Fruit fly (Drosophila melanogaster) whole organism, embryonic: ENCODE measurements around the gene CG5687.
A peak's percentile ranks its signal among the peaks of the same experiment; 100 is the strongest.

Source experiments
- Atf6 ChIP-seq: fragments of 200-800 bp; sonication (Bioruptor generic); IDR thresholded peaks from 2 replicates; pipeline ENCODE4 v1.3.6; 2022; ENCODE audit warnings: missing biosample characterization, missing genetic modification characterization
- CG10267 ChIP-seq: fragments of 200-800 bp; sonication (Bioruptor generic); optimal IDR thresholded peaks from 2 replicates; lab custom pipeline; 2018; ENCODE audit warnings: missing biosample characterization, mild to moderate bottlenecking, missing genetic modification characterization, moderate library complexity
- CG11398 ChIP-seq: fragments of 200-800 bp; sonication (Bioruptor generic); optimal IDR thresholded peaks from 2 replicates; lab custom pipeline; 2016; ENCODE audit warnings: missing biosample characterization, missing genetic modification characterization
- CG11696 ChIP-seq: fragments of 200-800 bp; sonication (Bioruptor generic); IDR thresholded peaks from 2 replicates; pipeline ENCODE4 v1.3.6; 2022; ENCODE audit warnings: missing biosample characterization, missing genetic modification characterization
- CG13296 ChIP-seq: fragments of 200-800 bp; sonication (Bioruptor generic); optimal IDR thresholded peaks from 3 replicates; lab custom pipeline; 2018; ENCODE audit warnings: missing biosample characterization, mild to moderate bottlenecking, missing genetic modification characterization
- CG17385 ChIP-seq: fragments of 200-800 bp; sonication (Bioruptor generic); optimal IDR thresholded peaks from 3 replicates; lab custom pipeline; 2018; ENCODE audit warnings: missing biosample characterization, mild to moderate bottlenecking, missing genetic modification characterization
- CG17612 ChIP-seq: fragments of 200-800 bp; sonication (Bioruptor generic); IDR thresholded peaks from 2 replicates; pipeline ENCODE4 v1.3.6; 2022; ENCODE audit warnings: missing biosample characterization, missing genetic modification characterization
- CG30403 ChIP-seq: fragments of 200-800 bp; sonication (Bioruptor generic); optimal IDR thresholded peaks from 3 replicates; lab custom pipeline; 2016; ENCODE audit warnings: missing biosample characterization, missing genetic modification characterization
- CG3065 ChIP-seq: fragments of 200-800 bp; sonication (Bioruptor generic); optimal IDR thresholded peaks from 2 replicates; lab custom pipeline; 2016; ENCODE audit warnings: missing biosample characterization, missing genetic modification characterization
- CG3163 ChIP-seq: fragments of 200-800 bp; sonication (Bioruptor generic); optimal IDR thresholded peaks from 3 replicates; lab custom pipeline; 2016; ENCODE audit warnings: missing biosample characterization, missing genetic modification characterization
- CG4328 ChIP-seq: fragments of 200-800 bp; sonication (Bioruptor generic); optimal IDR thresholded peaks from 3 replicates; lab custom pipeline; 2017; ENCODE audit warnings: missing biosample characterization, missing genetic modification reagents, missing genetic modification characterization
- CG4730 ChIP-seq: fragments of 200-800 bp; sonication (Bioruptor generic); IDR thresholded peaks from 2 replicates; pipeline ENCODE4 v1.3.6; 2022; ENCODE audit warnings: missing biosample characterization, missing genetic modification characterization
- CG5245 ChIP-seq: fragments of 200-800 bp; sonication (Bioruptor generic); optimal IDR thresholded peaks from 3 replicates; lab custom pipeline; 2016; ENCODE audit warnings: missing biosample characterization, missing genetic modification characterization
- CG6175 ChIP-seq: fragments of 200-800 bp; sonication (Bioruptor generic); IDR thresholded peaks from 3 replicates; pipeline ENCODE4 v1.3.6; 2022; ENCODE audit warnings: missing biosample characterization, missing genetic modification characterization
- CG7963 ChIP-seq: fragments of 200-800 bp; sonication (Bioruptor generic); IDR thresholded peaks from 3 replicates; pipeline ENCODE4 v1.3.6; 2022; ENCODE audit warnings: missing biosample characterization, missing genetic modification characterization; ENCODE audit not compliant: partially characterized antibody
- CG8388 ChIP-seq: fragments of 200-800 bp; sonication (Bioruptor generic); optimal IDR thresholded peaks from 2 replicates; lab custom pipeline; 2019; ENCODE audit warnings: missing biosample characterization, mild to moderate bottlenecking, missing genetic modification characterization, moderate library complexity
- CG8924 ChIP-seq: fragments of 200-800 bp; optimal IDR thresholded peaks from 3 replicates; lab custom pipeline; 2019; ENCODE audit warnings: missing biosample characterization, mild to moderate bottlenecking, missing genetic modification characterization, moderate library complexity
- D ChIP-seq, 2 experiments: fragments of 200-800 bp in 1 of 2; fragments of >200 bp in 1 of 2; sonication (Bioruptor generic) in 1 of 2; optimal IDR thresholded peaks; 2 replicates in 1 of 2; 3 replicates in 1 of 2; lab custom pipeline; 2017; ENCODE audit warnings: mild to moderate bottlenecking in 1 of 2, missing biosample characterization in 1 of 2, missing genetic modification characterization in 1 of 2, missing genetic modification reagents in 1 of 2
- Dad ChIP-seq: fragments of 200-800 bp; sonication (Bioruptor generic); optimal IDR thresholded peaks from 3 replicates; lab custom pipeline; 2016; ENCODE audit warnings: missing biosample characterization, missing genetic modification characterization
- Dbx ChIP-seq: fragments of 200-800 bp; sonication (Bioruptor generic); IDR thresholded peaks from 3 replicates; pipeline ENCODE4 v1.3.6; 2022; ENCODE audit warnings: missing biosample characterization, missing genetic modification characterization
- Deaf1 ChIP-seq: fragments of 200-800 bp; optimal IDR thresholded peaks from 3 replicates; lab custom pipeline; 2019; ENCODE audit warnings: missing biosample characterization, mild to moderate bottlenecking, missing genetic modification characterization, moderate library complexity
- Dref ChIP-seq: fragments of 200-800 bp; sonication (Bioruptor generic); IDR thresholded peaks from 2 replicates; pipeline ENCODE4 v1.3.6; 2022; ENCODE audit warnings: missing biosample characterization, missing genetic modification characterization
- Ets65A ChIP-seq: fragments of 200-800 bp; sonication (Bioruptor generic); peaks from one replicate; lab custom pipeline; 2016; ENCODE audit warnings: missing biosample characterization, missing genetic modification characterization
- Fer2 ChIP-seq: fragments of 200-800 bp; sonication (Bioruptor generic); optimal IDR thresholded peaks from 2 replicates; lab custom pipeline; 2018; ENCODE audit warnings: missing biosample characterization, mild to moderate bottlenecking, missing genetic modification characterization, moderate library complexity
- HHEX ChIP-seq: fragments of 200-800 bp; sonication (Bioruptor generic); optimal IDR thresholded peaks from 3 replicates; lab custom pipeline; 2017; ENCODE audit warnings: missing biosample characterization, mild to moderate bottlenecking, missing genetic modification characterization, missing genetic modification reagents
- Hr51 ChIP-seq, 2 experiments: fragments of 200-800 bp; sonication (Bioruptor generic); optimal IDR thresholded peaks; 2 replicates in 1 of 2; 3 replicates in 1 of 2; lab custom pipeline; 2016 to 2018; ENCODE audit warnings: missing biosample characterization in 2 of 2, missing genetic modification characterization in 2 of 2, mild to moderate bottlenecking in 1 of 2, moderate library complexity in 1 of 2
- Med ChIP-seq: fragments of 200-800 bp; sonication (Bioruptor generic); peaks from one replicate; lab custom pipeline; 2016; ENCODE audit warnings: missing biosample characterization, missing genetic modification characterization, mild to moderate bottlenecking, inconsistent platforms, moderate library complexity
- NC2β ChIP-seq: fragments of 200-800 bp; sonication (Bioruptor generic); optimal IDR thresholded peaks from 2 replicates; lab custom pipeline; 2016; ENCODE audit warnings: missing biosample characterization, missing genetic modification characterization
- Taf1 ChIP-seq: fragments of 200-800 bp; sonication (Bioruptor generic); IDR thresholded peaks from 2 replicates; pipeline ENCODE4 v1.3.6; 2022; ENCODE audit warnings: missing biosample characterization, missing genetic modification characterization
- ap ChIP-seq: fragments of 200-800 bp; sonication (Bioruptor generic); IDR thresholded peaks from 2 replicates; pipeline ENCODE4 v1.3.6; 2022; ENCODE audit warnings: missing biosample characterization, missing genetic modification characterization
- caup ChIP-seq: fragments of 200-800 bp; sonication (Bioruptor generic); optimal IDR thresholded peaks from 3 replicates; lab custom pipeline; 2017; ENCODE audit warnings: missing biosample characterization, mild to moderate bottlenecking, missing genetic modification characterization, moderate library complexity; ENCODE audit not compliant: severe bottlenecking
- fd64A ChIP-seq: fragments of 200-800 bp; sonication (Bioruptor generic); optimal IDR thresholded peaks from 3 replicates; lab custom pipeline; 2018; ENCODE audit warnings: missing biosample characterization, mild to moderate bottlenecking, missing genetic modification characterization
- hkb ChIP-seq, 2 experiments: fragments of 200-800 bp in 1 of 2; fragments of >200 bp in 1 of 2; sonication (Bioruptor generic) in 1 of 2; IDR thresholded peaks in 1 of 2; optimal IDR thresholded peaks in 1 of 2; 2 replicates each; pipeline versions ENCODE4 v1.3.6 to Lab custom; 2017 to 2022; ENCODE audit warnings: missing biosample characterization in 1 of 2, missing genetic modification characterization in 1 of 2
- jigr1 ChIP-seq: fragments of 200-800 bp; sonication (Bioruptor generic); IDR thresholded peaks from 3 replicates; pipeline ENCODE4 v1.3.6; 2022; ENCODE audit warnings: missing biosample characterization, missing genetic modification characterization
- lbe ChIP-seq: fragments of 200-800 bp; sonication (Bioruptor generic); optimal IDR thresholded peaks from 2 replicates; lab custom pipeline; 2016; ENCODE audit warnings: missing biosample characterization, mild to moderate bottlenecking, missing genetic modification characterization
- lilli ChIP-seq: fragments of 200-800 bp; sonication (Bioruptor generic); optimal IDR thresholded peaks from 3 replicates; lab custom pipeline; 2016; ENCODE audit warnings: missing biosample characterization, missing genetic modification characterization
- mam ChIP-seq: fragments of 200-800 bp; sonication (Bioruptor generic); optimal IDR thresholded peaks from 3 replicates; lab custom pipeline; 2016; ENCODE audit warnings: missing biosample characterization, missing genetic modification characterization
- nerfin-1 ChIP-seq: fragments of 200-800 bp; sonication (Bioruptor generic); optimal IDR thresholded peaks from 3 replicates; lab custom pipeline; 2019; ENCODE audit warnings: missing biosample characterization, mild to moderate bottlenecking, missing genetic modification characterization, moderate library complexity
- nom ChIP-seq: fragments of 200-800 bp; sonication (Bioruptor generic); optimal IDR thresholded peaks from 2 replicates; lab custom pipeline; 2017; ENCODE audit warnings: missing biosample characterization, missing genetic modification characterization, mild to moderate bottlenecking, moderate library complexity, missing genetic modification reagents
- p53 ChIP-seq: fragments of 200-800 bp; sonication (Bioruptor generic); optimal IDR thresholded peaks from 2 replicates; lab custom pipeline; 2016; ENCODE audit warnings: missing biosample characterization, missing genetic modification characterization
- pb ChIP-seq: fragments of 200-800 bp; sonication (Bioruptor generic); optimal IDR thresholded peaks from 3 replicates; lab custom pipeline; 2016; ENCODE audit warnings: missing biosample characterization, missing genetic modification characterization
- phol ChIP-seq: fragments of 200-800 bp; sonication (Bioruptor generic); optimal IDR thresholded peaks from 3 replicates; lab custom pipeline; 2018; ENCODE audit warnings: missing biosample characterization, mild to moderate bottlenecking, missing genetic modification characterization, moderate library complexity
- sens ChIP-seq: fragments of 200-800 bp; sonication (Bioruptor generic); peaks from one replicate; lab custom pipeline; 2016; ENCODE audit warnings: missing biosample characterization, missing genetic modification characterization
- seq ChIP-seq: fragments of 200-800 bp; sonication (Bioruptor generic); IDR thresholded peaks from 2 replicates; pipeline ENCODE4 v1.3.6; 2022; ENCODE audit warnings: missing biosample characterization, missing genetic modification characterization
- ttk ChIP-seq: fragments of 200-800 bp; sonication (Bioruptor generic); IDR thresholded peaks from 2 replicates; pipeline ENCODE4 v2.1.2; 2022; ENCODE audit warnings: missing biosample characterization, missing genetic modification characterization
- vfl ChIP-seq: fragments of 200-800 bp; sonication (Bioruptor generic); optimal IDR thresholded peaks from 2 replicates; lab custom pipeline; 2016; ENCODE audit warnings: missing biosample characterization, missing genetic modification characterization
- yki ChIP-seq: fragments of >200 bp; optimal IDR thresholded peaks from 3 replicates; lab custom pipeline; 2018
- z ChIP-seq: fragments of 200-800 bp; sonication (Bioruptor generic); IDR thresholded peaks from 3 replicates; pipeline ENCODE4 v1.3.6; 2022; ENCODE audit warnings: missing biosample characterization, missing genetic modification characterization

CG5687 gene

DNA sequence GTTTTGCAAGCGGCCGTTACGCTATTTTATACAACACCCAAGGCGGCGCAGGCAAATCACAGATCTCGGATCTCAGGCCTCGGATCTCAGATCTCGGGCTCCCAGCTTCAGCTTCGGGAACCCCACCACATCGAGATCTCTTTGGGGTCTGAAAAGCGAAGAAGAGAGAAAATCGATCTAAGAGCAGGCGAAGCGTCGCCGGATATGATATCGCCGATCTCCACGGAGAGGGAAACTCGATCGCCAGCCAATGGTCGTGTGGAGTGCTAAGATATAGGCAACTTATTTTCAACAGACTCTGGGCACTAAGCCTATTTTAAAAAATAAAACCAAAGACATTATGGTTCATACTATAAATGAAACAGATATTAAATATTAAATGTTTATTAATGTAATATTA is at the start of gene CG5687, which contains the start of gene CG46523:
Gene CG5687, minus strand, starts transcription at position 337 of the 400 bp plus-strand sequence.
Gene CG46523, minus strand, starts transcription at position 337 of the 400 bp plus-strand sequence.
- peak; percentile 13 for TF ChIP-seq Deaf1
- TF ChIP-seq Med (GFP tag; lab: Kevin White, UChicago): peak; percentile 4
- TF ChIP-seq CG8924: no peak
- TF ChIP-seq CG3163 (GFP tag; lab: Kevin White, UChicago): peak; percentile 21

DNA sequence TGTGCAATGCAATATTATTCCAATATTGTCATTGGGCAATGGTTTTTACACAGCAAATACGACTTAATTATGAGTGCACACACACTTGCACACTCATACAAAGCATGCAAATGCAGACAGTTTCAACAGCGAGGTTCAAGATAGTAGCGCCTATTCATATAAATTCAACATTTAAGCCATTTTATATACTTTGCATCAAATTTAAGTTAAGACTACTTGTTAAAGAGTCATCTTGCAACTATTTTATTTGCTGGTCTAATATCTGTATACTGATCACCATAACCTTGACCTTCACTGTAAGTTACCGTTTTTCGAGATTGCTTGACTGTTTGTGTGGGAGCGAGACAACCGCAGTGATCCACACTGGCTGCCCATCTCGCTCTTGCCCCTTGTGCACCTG is 46.5 kb upstream of the CG5687 start:
- TF ChIP-seq Dad (GFP tag; lab: Kevin White, UChicago): no peak
- TF ChIP-seq sens: no peak
- no peak for TF ChIP-seq HHEX (GFP tag; lab: Kevin White, UChicago)
- TF ChIP-seq lbe: no peak
- TF ChIP-seq Ets65A: peak; percentile 42
- TF ChIP-seq z (GFP tag; lab: Robert Waterston, UW): no peak
- TF ChIP-seq CG6175 (GFP tag; lab: Robert Waterston, UW): no peak
- TF ChIP-seq CG11696 (GFP tag; lab: Robert Waterston, UW): 0 out of 2 replicates have a peak, but pooled peaks have one; percentile 27
- 0 out of 2 replicates have a peak, but pooled peaks have one; percentile 9 for TF ChIP-seq ttk (GFP tag; lab: Robert Waterston, UW)
- TF ChIP-seq NC2β (GFP tag; lab: Kevin White, UChicago): no peak

DNA sequence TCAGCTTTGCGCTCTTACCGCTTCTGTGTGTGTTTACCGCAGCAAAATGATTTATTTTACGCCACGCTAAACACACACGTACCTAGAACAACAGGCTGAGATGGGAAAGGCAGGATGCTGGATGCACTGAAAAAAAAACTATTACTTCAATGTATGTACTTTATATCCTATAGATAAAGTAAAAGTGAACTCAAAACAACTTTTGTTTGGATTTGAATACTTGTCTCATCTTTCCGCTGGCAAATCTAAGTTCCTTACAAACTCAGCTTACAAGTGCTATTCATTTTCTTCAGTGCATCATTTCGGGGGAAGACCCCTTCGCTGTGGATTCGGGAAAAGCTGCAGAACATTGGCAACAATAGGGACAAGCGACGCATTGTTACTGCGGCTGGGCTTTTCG is 37.9 kb upstream of the CG5687 start:
- no peak for TF ChIP-seq CG10267 (tag; lab: Kevin White, UChicago)
- no peak for TF ChIP-seq nerfin-1 (tag; lab: Kevin White, UChicago)
- TF ChIP-seq pb (GFP tag; lab: Kevin White, UChicago): no peak
- peak in 1 of 2 experiments; percentile 9 for TF ChIP-seq Hr51 (GFP tag; optimal IDR thresholded peaks at IDR 0.05; lab: Kevin White, UChicago)
- no peak for TF ChIP-seq CG3065 (GFP tag; lab: Kevin White, UChicago)
- no peak for TF ChIP-seq Taf1 (GFP tag; lab: Robert Waterston, UW)
- no peak for TF ChIP-seq CG8924
- TF ChIP-seq lilli: peak; percentile 4
- no peak for TF ChIP-seq fd64A (GFP tag; lab: Kevin White, UChicago)
- TF ChIP-seq yki (lab: Kevin White, UChicago): no peak
- no peak for TF ChIP-seq CG7963 (GFP tag; lab: Robert Waterston, UW)
- no peak for TF ChIP-seq phol (tag; lab: Kevin White, UChicago)
- TF ChIP-seq CG17385 (GFP tag; lab: Kevin White, UChicago): no peak
- TF ChIP-seq jigr1: no peak
- TF ChIP-seq seq (GFP tag; lab: Robert Waterston, UW): no peak
- TF ChIP-seq D (optimal IDR thresholded peaks at IDR 0.05; lab: Kevin White, UChicago): no peak
- TF ChIP-seq D (GFP tag; optimal IDR thresholded peaks at IDR 0.05; lab: Kevin White, UChicago): no peak
- TF ChIP-seq hkb (optimal IDR thresholded peaks at IDR 0.05; lab: Kevin White, UChicago): no peak
- TF ChIP-seq hkb (GFP tag; IDR thresholded peaks at IDR 0.05; lab: Robert Waterston, UW): no peak
- no peak for TF ChIP-seq CG17612 (GFP tag; lab: Robert Waterston, UW)
- no peak for TF ChIP-seq Fer2 (tag; lab: Kevin White, UChicago)
- TF ChIP-seq CG11398 (GFP tag; lab: Kevin White, UChicago): no peak
- TF ChIP-seq Dref: no peak
- no peak for TF ChIP-seq vfl (GFP tag; lab: Kevin White, UChicago)
- TF ChIP-seq p53 (GFP tag; lab: Kevin White, UChicago): no peak
- TF ChIP-seq CG30403 (GFP tag; lab: Kevin White, UChicago): peak; percentile 15
- TF ChIP-seq CG5245: no peak
- TF ChIP-seq ap: no peak
- TF ChIP-seq Dbx: 0 out of 3 replicates have a peak, but pooled peaks have one; percentile 11
- TF ChIP-seq caup (GFP tag; lab: Kevin White, UChicago): no peak
- peak; percentile 6 for TF ChIP-seq CG13296
- 0 out of 2 replicates have a peak, but pooled peaks have one; percentile 34 for TF ChIP-seq Atf6 (GFP tag; lab: Robert Waterston, UW)
- no peak for TF ChIP-seq CG8388
- TF ChIP-seq mam (GFP tag; lab: Kevin White, UChicago): no peak
- no peak for TF ChIP-seq CG4328 (GFP tag; lab: Kevin White, UChicago)
- no peak for TF ChIP-seq CG4730 (GFP tag; lab: Robert Waterston, UW)
- no peak for TF ChIP-seq nom (GFP tag; lab: Kevin White, UChicago)
